Fruit fly (Drosophila melanogaster) whole organism, embryonic: ENCODE measurements around the gene CG14356.

Experiments used
- Atf-2 ChIP-seq: fragments of 200-800 bp; sonication (Bioruptor generic); optimal IDR thresholded peaks from 2 replicates; lab custom pipeline; 2016; ENCODE audit warnings: missing biosample characterization, missing genetic modification characterization
- Blimp-1 ChIP-seq: fragments of 200-800 bp; sonication (Bioruptor generic); optimal IDR thresholded peaks from 3 replicates; lab custom pipeline; 2018; ENCODE audit warnings: missing biosample characterization, missing genetic modification characterization, mild to moderate bottlenecking, moderate library complexity, missing genetic modification reagents
- CG10209 ChIP-seq: fragments of 200-800 bp; sonication (Bioruptor generic); optimal IDR thresholded peaks from 3 replicates; lab custom pipeline; 2017; ENCODE audit warnings: missing biosample characterization, mild to moderate bottlenecking, missing genetic modification characterization, missing genetic modification reagents
- CG10321 ChIP-seq: fragments of 200-800 bp; sonication (Bioruptor generic); IDR thresholded peaks from 2 replicates; pipeline ENCODE4 v1.3.6; 2022; ENCODE audit warnings: missing biosample characterization, missing genetic modification characterization
- CG10462 ChIP-seq: fragments of 200-800 bp; sonication (Bioruptor generic); optimal IDR thresholded peaks from 2 replicates; lab custom pipeline; 2016; ENCODE audit warnings: missing biosample characterization, missing genetic modification characterization
- CG11093 ChIP-seq: fragments of 200-800 bp; sonication (Bioruptor generic); IDR thresholded peaks from 3 replicates; pipeline ENCODE4 v1.3.6; 2022; ENCODE audit warnings: missing biosample characterization, missing genetic modification characterization
- CG12155 ChIP-seq: fragments of 200-800 bp; sonication (Bioruptor generic); optimal IDR thresholded peaks from 3 replicates; lab custom pipeline; 2016; ENCODE audit warnings: missing biosample characterization, missing genetic modification characterization
- CG16779 ChIP-seq: fragments of 200-800 bp; sonication (Bioruptor generic); IDR thresholded peaks from 2 replicates; pipeline ENCODE4 v1.3.6; 2022; ENCODE audit warnings: missing biosample characterization, missing genetic modification characterization
- CG16863 ChIP-seq: fragments of 200-800 bp; sonication (Bioruptor generic); optimal IDR thresholded peaks from 3 replicates; lab custom pipeline; 2016; ENCODE audit warnings: missing biosample characterization, missing genetic modification characterization
- CG17385 ChIP-seq: fragments of 200-800 bp; sonication (Bioruptor generic); optimal IDR thresholded peaks from 3 replicates; lab custom pipeline; 2018; ENCODE audit warnings: missing biosample characterization, mild to moderate bottlenecking, missing genetic modification characterization
- CG17829 ChIP-seq: fragments of 200-800 bp; optimal IDR thresholded peaks from 2 replicates; lab custom pipeline; 2019; ENCODE audit warnings: missing biosample characterization, mild to moderate bottlenecking, missing genetic modification characterization, moderate library complexity
- CG18599 ChIP-seq: fragments of 200-800 bp; sonication (Bioruptor generic); optimal IDR thresholded peaks from 3 replicates; lab custom pipeline; 2017; ENCODE audit warnings: missing biosample characterization, missing genetic modification characterization, mild to moderate bottlenecking, moderate library complexity, missing genetic modification reagents
- CG30020 ChIP-seq: fragments of 200-800 bp; optimal IDR thresholded peaks from 2 replicates; lab custom pipeline; 2019; ENCODE audit warnings: missing biosample characterization, mild to moderate bottlenecking, missing genetic modification characterization, moderate library complexity
- CG31224 ChIP-seq: fragments of 200-800 bp; sonication (Bioruptor generic); IDR thresholded peaks from 2 replicates; pipeline ENCODE4 v1.3.6; 2022; ENCODE audit warnings: missing biosample characterization, missing genetic modification characterization
- CG43689 ChIP-seq: fragments of 200-800 bp; sonication (Bioruptor generic); IDR thresholded peaks from 2 replicates; pipeline ENCODE4 v1.3.6; 2022; ENCODE audit warnings: missing biosample characterization, missing genetic modification characterization
- CG4707 ChIP-seq: fragments of 200-800 bp; sonication (Bioruptor generic); optimal IDR thresholded peaks from 2 replicates; lab custom pipeline; 2018; ENCODE audit warnings: missing biosample characterization, mild to moderate bottlenecking, missing genetic modification characterization, moderate library complexity
- CG5180 ChIP-seq: fragments of 200-800 bp; sonication (Bioruptor generic); optimal IDR thresholded peaks from 3 replicates; lab custom pipeline; 2017; ENCODE audit warnings: missing biosample characterization, missing genetic modification characterization, mild to moderate bottlenecking, moderate library complexity, missing genetic modification reagents
- CG7372 ChIP-seq: fragments of 200-800 bp; sonication (Bioruptor generic); IDR thresholded peaks from 2 replicates; pipeline ENCODE4 v1.3.6; 2022; ENCODE audit warnings: missing biosample characterization, missing genetic modification characterization
- CG7963 ChIP-seq: fragments of 200-800 bp; sonication (Bioruptor generic); IDR thresholded peaks from 3 replicates; pipeline ENCODE4 v1.3.6; 2022; ENCODE audit warnings: missing biosample characterization, missing genetic modification characterization; ENCODE audit not compliant: partially characterized antibody
- CG9609 ChIP-seq: fragments of 200-800 bp; sonication (Bioruptor generic); optimal IDR thresholded peaks from 3 replicates; lab custom pipeline; 2016; ENCODE audit warnings: missing biosample characterization, missing genetic modification characterization
- CG9727 ChIP-seq: fragments of 200-800 bp; sonication (Bioruptor generic); optimal IDR thresholded peaks from 3 replicates; lab custom pipeline; 2017; ENCODE audit warnings: missing biosample characterization, mild to moderate bottlenecking, missing genetic modification characterization
- CG9817 ChIP-seq: fragments of 200-800 bp; sonication (Bioruptor generic); optimal IDR thresholded peaks from 2 replicates; lab custom pipeline; 2018; ENCODE audit warnings: missing biosample characterization, mild to moderate bottlenecking, missing genetic modification characterization, moderate library complexity
- Camta ChIP-seq: fragments of 200-800 bp; sonication (Bioruptor generic); optimal IDR thresholded peaks from 2 replicates; lab custom pipeline; 2016; ENCODE audit warnings: missing biosample characterization, missing genetic modification characterization
- Dad ChIP-seq: fragments of 200-800 bp; sonication (Bioruptor generic); optimal IDR thresholded peaks from 3 replicates; lab custom pipeline; 2016; ENCODE audit warnings: missing biosample characterization, missing genetic modification characterization
- Dip3 ChIP-seq: fragments of 200-800 bp; sonication (Bioruptor generic); optimal IDR thresholded peaks from 3 replicates; lab custom pipeline; 2016; ENCODE audit warnings: missing biosample characterization, missing genetic modification characterization
- Ets65A ChIP-seq: fragments of 200-800 bp; sonication (Bioruptor generic); peaks from one replicate; lab custom pipeline; 2016; ENCODE audit warnings: missing biosample characterization, missing genetic modification characterization
- Fer1 ChIP-seq: fragments of 200-800 bp; sonication (Bioruptor generic); optimal IDR thresholded peaks from 2 replicates; lab custom pipeline; 2017; ENCODE audit warnings: missing biosample characterization, mild to moderate bottlenecking, missing genetic modification characterization
- Fer3 ChIP-seq: fragments of 200-800 bp; sonication (Bioruptor generic); optimal IDR thresholded peaks from 2 replicates; lab custom pipeline; 2018; ENCODE audit warnings: missing biosample characterization, mild to moderate bottlenecking, missing genetic modification characterization, moderate library complexity
- Gug ChIP-seq: fragments of 200-800 bp; sonication (Bioruptor generic); IDR thresholded peaks from 4 replicates; pipeline ENCODE4 v1.3.6; 2022; ENCODE audit warnings: missing biosample characterization, missing genetic modification characterization
- HmgZ ChIP-seq: fragments of 200-800 bp; sonication (Bioruptor generic); optimal IDR thresholded peaks from 2 replicates; lab custom pipeline; 2018; ENCODE audit warnings: missing biosample characterization, mild to moderate bottlenecking, missing genetic modification characterization
- Lim3 ChIP-seq: fragments of 200-800 bp; sonication (Bioruptor generic); IDR thresholded peaks from 2 replicates; pipeline ENCODE4 v1.3.6; 2022; ENCODE audit warnings: missing biosample characterization, missing genetic modification characterization
- Opbp ChIP-seq: fragments of 200-800 bp; sonication (Bioruptor generic); IDR thresholded peaks from 3 replicates; pipeline ENCODE4 v1.3.6; 2022; ENCODE audit warnings: missing biosample characterization, missing genetic modification characterization; ENCODE audit not compliant: partially characterized antibody
- Six4 ChIP-seq: fragments of 200-800 bp; sonication (Bioruptor generic); optimal IDR thresholded peaks from 2 replicates; lab custom pipeline; 2016; ENCODE audit warnings: missing biosample characterization, missing genetic modification characterization
- Xbp1 ChIP-seq: fragments of 200-800 bp; sonication (Bioruptor generic); optimal IDR thresholded peaks from 3 replicates; lab custom pipeline; 2016; ENCODE audit warnings: missing biosample characterization, mild to moderate bottlenecking, missing genetic modification characterization
- abd-A ChIP-seq: fragments of 200-800 bp; sonication (Bioruptor generic); optimal IDR thresholded peaks from 3 replicates; lab custom pipeline; 2019; ENCODE audit warnings: missing biosample characterization, mild to moderate bottlenecking, missing genetic modification characterization, moderate library complexity
- ap ChIP-seq: fragments of 200-800 bp; sonication (Bioruptor generic); IDR thresholded peaks from 2 replicates; pipeline ENCODE4 v1.3.6; 2022; ENCODE audit warnings: missing biosample characterization, missing genetic modification characterization
- ash1 ChIP-seq: fragments of 200-800 bp; sonication (Bioruptor generic); optimal IDR thresholded peaks from 2 replicates; lab custom pipeline; 2018; ENCODE audit warnings: missing biosample characterization, mild to moderate bottlenecking, missing genetic modification characterization
- cas ChIP-seq: fragments of 200-800 bp; sonication (Bioruptor generic); IDR thresholded peaks from 2 replicates; pipeline ENCODE4 v1.3.6; 2022; ENCODE audit warnings: missing biosample characterization, missing genetic modification characterization
- dimm ChIP-seq: fragments of 200-800 bp; sonication (Bioruptor generic); IDR thresholded peaks from 2 replicates; pipeline ENCODE4 v1.3.6; 2022; ENCODE audit warnings: missing biosample characterization, missing genetic modification characterization
- gcm ChIP-seq: fragments of 200-800 bp; sonication (Bioruptor generic); optimal IDR thresholded peaks from 2 replicates; lab custom pipeline; 2019; ENCODE audit warnings: missing biosample characterization, mild to moderate bottlenecking, missing genetic modification characterization, moderate library complexity
- gt ChIP-seq: fragments of 200-800 bp; sonication (Bioruptor generic); IDR thresholded peaks from 2 replicates; pipeline ENCODE4 v1.3.6; 2022; ENCODE audit warnings: missing biosample characterization, missing genetic modification characterization
- lab ChIP-seq: fragments of 200-800 bp; sonication (Bioruptor generic); optimal IDR thresholded peaks from 3 replicates; lab custom pipeline; 2017; ENCODE audit warnings: missing biosample characterization, missing genetic modification characterization, mild to moderate bottlenecking, moderate library complexity, missing genetic modification reagents
- mirr ChIP-seq: fragments of 200-800 bp; sonication (Bioruptor generic); optimal IDR thresholded peaks from 3 replicates; lab custom pipeline; 2018; ENCODE audit warnings: missing biosample characterization, mild to moderate bottlenecking, missing genetic modification characterization
- pho ChIP-seq: fragments of 200-800 bp; sonication (Bioruptor generic); optimal IDR thresholded peaks from 2 replicates; lab custom pipeline; 2016; ENCODE audit warnings: missing biosample characterization, missing genetic modification characterization
- pnt ChIP-seq: fragments of 200-800 bp; sonication (Bioruptor generic); optimal IDR thresholded peaks from 3 replicates; lab custom pipeline; 2016; ENCODE audit warnings: missing biosample characterization, missing genetic modification characterization
- pum ChIP-seq: fragments of 200-800 bp; sonication (Bioruptor generic); optimal IDR thresholded peaks from 2 replicates; lab custom pipeline; 2016; ENCODE audit warnings: missing biosample characterization, missing genetic modification characterization
- sd ChIP-seq: fragments of 200-800 bp; sonication (Bioruptor generic); optimal IDR thresholded peaks from 3 replicates; lab custom pipeline; 2018; ENCODE audit warnings: missing biosample characterization, mild to moderate bottlenecking, missing genetic modification characterization, moderate library complexity
- sisA ChIP-seq: fragments of 200-800 bp; sonication (Bioruptor generic); IDR thresholded peaks from 2 replicates; pipeline ENCODE4 v1.3.6; 2022; ENCODE audit warnings: missing biosample characterization, missing genetic modification characterization
- sug ChIP-seq: fragments of 200-800 bp; optimal IDR thresholded peaks from 2 replicates; lab custom pipeline; 2019; ENCODE audit warnings: missing biosample characterization, mild to moderate bottlenecking, missing genetic modification characterization, moderate library complexity
- tx ChIP-seq: fragments of 200-800 bp; sonication (Bioruptor generic); optimal IDR thresholded peaks from 2 replicates; lab custom pipeline; 2016; ENCODE audit warnings: missing biosample characterization, missing genetic modification characterization
- wdn ChIP-seq: fragments of 200-800 bp; sonication (Bioruptor generic); IDR thresholded peaks from 2 replicates; pipeline ENCODE4 v1.3.6; 2022; ENCODE audit warnings: missing biosample characterization, missing genetic modification characterization

Gene CG14356

DNA sequence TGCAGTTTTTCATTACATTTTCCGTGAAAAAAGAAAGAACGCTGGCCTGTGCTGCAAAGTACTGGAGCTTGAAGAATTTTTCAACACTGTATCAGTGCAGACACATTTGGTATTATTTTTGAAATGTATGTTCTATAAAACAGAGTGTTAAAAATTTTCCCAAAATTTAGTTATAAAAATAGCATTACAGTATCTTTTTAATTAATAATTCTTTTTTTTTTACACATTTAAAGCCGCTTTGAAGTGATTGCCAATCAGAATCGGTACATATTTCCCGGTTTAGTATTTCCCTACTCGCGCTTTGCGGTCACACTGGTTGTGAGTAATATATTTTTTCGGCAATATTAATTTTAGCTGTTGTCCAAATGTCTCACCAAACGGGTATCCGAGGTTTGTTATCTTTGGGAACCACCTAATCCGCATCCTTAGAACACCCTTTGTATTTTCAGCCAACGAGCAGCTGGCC, 9.5 kb downstream of the CG14356 start, which contains the start of the genes Abi and twf (continued):
- TF ChIP-seq CG12155 (GFP tag; lab: Kevin White, UChicago) = peak; percentile 80
- TF ChIP-seq Dip3 (GFP tag; lab: Kevin White, UChicago) = peak; percentile 48
- TF ChIP-seq gcm (GFP tag; lab: Kevin White, UChicago) = peak; percentile 47
- TF ChIP-seq CG11093 (GFP tag; lab: Robert Waterston, UW) = no peak
- no peak for TF ChIP-seq CG43689 (GFP tag; lab: Robert Waterston, UW)
- peak; percentile 59 for TF ChIP-seq CG16863 (GFP tag; lab: Kevin White, UChicago)
- peak; percentile 78 for TF ChIP-seq lab (GFP tag; lab: Kevin White, UChicago)
- TF ChIP-seq HmgZ (tag; lab: Kevin White, UChicago) = peak; percentile 66
- TF ChIP-seq pnt = peak; percentile 18
- TF ChIP-seq CG30020 (tag; lab: Kevin White, UChicago) = peak; percentile 59
- peak; percentile 6 for TF ChIP-seq Atf-2 (GFP tag; lab: Kevin White, UChicago)
- TF ChIP-seq CG10462 = peak; percentile 39
- no peak for TF ChIP-seq Lim3 (GFP tag; lab: Robert Waterston, UW)
- TF ChIP-seq Gug (GFP tag; lab: Robert Waterston, UW) = peak; percentile 18; the same call in 1 of the 4 replicates
- 0 out of 2 replicates have a peak, but pooled peaks have one; percentile 22 for TF ChIP-seq CG16779 (GFP tag; lab: Robert Waterston, UW)
- TF ChIP-seq CG9609 (GFP tag; lab: Kevin White, UChicago) = peak; percentile 45
- peak; percentile 62 for TF ChIP-seq Fer3 (tag; lab: Kevin White, UChicago)
- TF ChIP-seq CG9817 (tag; lab: Kevin White, UChicago) = peak; percentile 61
- TF ChIP-seq dimm = no peak
- no peak for TF ChIP-seq ash1 (GFP tag; lab: Kevin White, UChicago)
- no peak for TF ChIP-seq CG7963
- peak; percentile 42 for TF ChIP-seq sd
- TF ChIP-seq pho (GFP tag; lab: Kevin White, UChicago) = peak; percentile 46
- TF ChIP-seq CG10209 (GFP tag; lab: Kevin White, UChicago) = peak; percentile 68
- peak; percentile 80 for TF ChIP-seq Ets65A
- TF ChIP-seq mirr = no peak
- TF ChIP-seq Xbp1 = peak; percentile 79
- TF ChIP-seq CG5180 (GFP tag; lab: Kevin White, UChicago) = no peak
- no peak for TF ChIP-seq abd-A (tag; lab: Kevin White, UChicago)
- TF ChIP-seq tx (GFP tag; lab: Kevin White, UChicago) = peak; percentile 60
- peak; percentile 67 for TF ChIP-seq CG18599 (GFP tag; lab: Kevin White, UChicago)
- no peak for TF ChIP-seq Opbp (GFP tag; lab: Robert Waterston, UW)
- peak; percentile 48 for TF ChIP-seq CG17829 (tag; lab: Kevin White, UChicago)
- TF ChIP-seq CG17385 (GFP tag; lab: Kevin White, UChicago) = peak; percentile 62
- peak; percentile 64 for TF ChIP-seq sisA
- peak; percentile 64 for TF ChIP-seq Camta (GFP tag; lab: Kevin White, UChicago)
- TF ChIP-seq pum = peak; percentile 45
- TF ChIP-seq Fer1 = peak; percentile 58
- TF ChIP-seq Dad (GFP tag; lab: Kevin White, UChicago) = peak; percentile 62
- TF ChIP-seq wdn (GFP tag; lab: Robert Waterston, UW) = peak; percentile 32; the same call in 1 of the 2 replicates
- TF ChIP-seq sug = no peak
- peak; percentile 60 for TF ChIP-seq Blimp-1
- TF ChIP-seq CG9727 (GFP tag; lab: Kevin White, UChicago) = peak; percentile 66
- 0 out of 2 replicates have a peak, but pooled peaks have one; percentile 25 for TF ChIP-seq ap (GFP tag; lab: Robert Waterston, UW)
- TF ChIP-seq CG31224 (GFP tag; lab: Robert Waterston, UW) = peak; percentile 33; the same call in 1 of the 2 replicates
- TF ChIP-seq Six4 (GFP tag; lab: Kevin White, UChicago) = peak; percentile 68
- no peak for TF ChIP-seq CG4707 (GFP tag; lab: Kevin White, UChicago)
- TF ChIP-seq CG7372 (GFP tag; lab: Robert Waterston, UW) = peak; percentile 55
- no peak for TF ChIP-seq cas (GFP tag; lab: Robert Waterston, UW)
- no peak for TF ChIP-seq CG10321 (GFP tag; lab: Robert Waterston, UW)
- TF ChIP-seq gt (GFP tag; lab: Robert Waterston, UW) = no peak
